Worm (Caenorhabditis elegans) whole organism, L3 larva: Measurements from ENCODE around the gene T21H3.5.

ENCODE experiments used
- ama-1 ChIP-seq: fragments of 150-350 bp; optimal IDR thresholded peaks from 2 replicates; lab custom pipeline; 2018
- elt-3 ChIP-seq, 3 experiments: fragments of 150-350 bp in 1 of 3; sonication (generic microtip) in 2 of 3; optimal IDR thresholded peaks; 2 replicates in 2 of 3; 4 replicates in 1 of 3; lab custom pipeline; 2014 to 2017; ENCODE audit warnings: missing biosample characterization in 3 of 3, missing genetic modification characterization in 3 of 3
- pha-4 ChIP-seq: fragments of 150-350 bp; optimal IDR thresholded peaks from 2 replicates; lab custom pipeline; 2014; ENCODE audit warnings: missing biosample characterization, missing genetic modification reagents, missing genetic modification characterization
- pqm-1 ChIP-seq: fragments of 150-350 bp; optimal IDR thresholded peaks from 2 replicates; lab custom pipeline; 2017; ENCODE audit warnings: missing biosample characterization, missing genetic modification characterization, inconsistent platforms
- unc-62 ChIP-seq: fragments of 150-350 bp; sonication (generic microtip); optimal IDR thresholded peaks from 4 replicates; lab custom pipeline; 2014; ENCODE audit warnings: missing biosample characterization, missing genetic modification reagents, missing genetic modification characterization

DNA sequence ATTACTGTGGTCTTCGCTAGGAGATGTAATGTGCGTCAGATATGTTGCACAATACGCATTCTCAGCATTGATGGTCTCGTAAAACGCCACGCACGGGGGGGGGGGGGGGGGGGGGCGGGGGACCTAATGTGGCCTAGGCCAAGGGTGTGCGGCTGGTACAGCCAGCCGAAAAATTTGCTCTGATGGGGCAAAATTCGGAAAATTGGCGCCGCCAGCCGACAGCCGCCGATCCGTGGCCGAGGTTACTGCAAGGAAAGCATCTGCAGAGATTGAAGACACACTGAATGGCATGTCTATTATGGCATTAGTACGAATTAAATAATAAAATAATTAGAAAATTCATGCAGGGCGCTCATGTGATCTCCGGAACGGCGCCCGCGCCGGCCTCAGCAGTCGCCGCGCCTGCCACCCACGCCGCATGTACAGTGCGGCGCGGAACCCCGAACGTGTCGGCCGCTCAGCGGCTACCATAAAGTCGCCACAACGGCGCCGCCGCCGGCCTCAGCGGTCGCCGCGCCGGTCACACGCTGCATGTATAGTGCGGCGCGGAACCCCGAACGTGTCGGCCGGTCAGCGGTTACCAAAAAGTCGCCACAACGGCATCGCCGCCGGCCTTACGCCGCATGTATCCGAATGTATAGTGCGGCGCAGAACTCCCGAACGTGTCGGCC is 35.3 kb upstream of the T21H3.5 start, which contains the start of gene Y50D4A.6:
- TF ChIP-seq pha-4 (tag; lab: Kevin White, UChicago) (no peak), unc-62 (GFP tag; lab: Kevin White, UChicago) (no peak), ama-1 (lab: Kevin White, UChicago) (no peak), pqm-1 (tag; lab: Kevin White, UChicago) (no peak), elt-3 (tag; optimal IDR thresholded peaks at IDR 0.05; lab: Kevin White, UChicago) (no peak)
